Fruit fly (Drosophila melanogaster): ENCODE measurements around the gene Atg17.

The Atg17 gene

dm6 chr3R:5672658-5673217 is 3.2 kb downstream of the Atg17 start (continued):
- TF ChIP-seq Pdp1 (GFP tag; optimal IDR thresholded peaks at IDR 0.05), result peak; percentile 30 to 83
- TF ChIP-seq CG7928 (GFP tag; optimal IDR thresholded peaks at IDR 0.05), result peak; percentile 25
- peak; percentile 22; the same call in 1 of the 2 replicates for TF ChIP-seq MBD-R2 (GFP tag; IDR thresholded peaks at IDR 0.05)
- TF ChIP-seq Ravus (GFP tag; IDR thresholded peaks at IDR 0.05), result no peak
- peak; percentile 57 for TF ChIP-seq Six4 (GFP tag; optimal IDR thresholded peaks at IDR 0.05)
- TF ChIP-seq Tbp (GFP tag; optimal IDR thresholded peaks at IDR 0.05), result no peak
- TF ChIP-seq Taf1 (GFP tag; IDR thresholded peaks at IDR 0.05), result 0 out of 2 replicates have a peak, but pooled peaks have one; percentile 16
- peak; percentile 31 for TF ChIP-seq CG8944 (GFP tag; optimal IDR thresholded peaks at IDR 0.05)
- peak; percentile 28 for TF ChIP-seq mam (GFP tag; optimal IDR thresholded peaks at IDR 0.05)
- peak; percentile 88 for TF ChIP-seq Side (GFP tag; optimal IDR thresholded peaks at IDR 0.05)
- peak; percentile 79 for TF ChIP-seq CG7556 (GFP tag; optimal IDR thresholded peaks at IDR 0.05)
- TF ChIP-seq fd102C (GFP tag; optimal IDR thresholded peaks at IDR 0.05), result peak; percentile 67
- TF ChIP-seq Hsf (GFP tag; optimal IDR thresholded peaks at IDR 0.05), result peak; percentile 47
- no peak for TF ChIP-seq wor (GFP tag; IDR thresholded peaks at IDR 0.05)
- peak; percentile 59 for TF ChIP-seq CG8089 (GFP tag; optimal IDR thresholded peaks at IDR 0.05)
- TF ChIP-seq CG1832 (GFP tag; optimal IDR thresholded peaks at IDR 0.05), result no peak
- no peak for TF ChIP-seq BEAF-32 (GFP tag; optimal IDR thresholded peaks at IDR 0.05)
- TF ChIP-seq vfl (GFP tag; optimal IDR thresholded peaks at IDR 0.05), result no peak
- peak; percentile 50; the same call in 1 of the 2 replicates for TF ChIP-seq sob (GFP tag; IDR thresholded peaks at IDR 0.05)
- TF ChIP-seq CG6854 (GFP tag; optimal IDR thresholded peaks at IDR 0.05), result peak; percentile 83
- peak; percentile 94 for TF ChIP-seq lab (GFP tag; optimal IDR thresholded peaks at IDR 0.05)
- no peak for TF ChIP-seq danr (GFP tag; IDR thresholded peaks at IDR 0.05)
- TF ChIP-seq zen2 (GFP tag; IDR thresholded peaks at IDR 0.05; ENCODE audit: partially characterized antibody), result no peak
- peak; percentile 72 for TF ChIP-seq Kr (GFP tag; optimal IDR thresholded peaks at IDR 0.05)
- TF ChIP-seq ci (GFP tag; IDR thresholded peaks at IDR 0.05), result peak; percentile 90
- TF ChIP-seq CG16815 (GFP tag; optimal IDR thresholded peaks at IDR 0.05), result no peak
- no peak for TF ChIP-seq ham (GFP tag; IDR thresholded peaks at IDR 0.05)
- peak; percentile 77 for TF ChIP-seq pros (GFP tag; optimal IDR thresholded peaks at IDR 0.05)
- TF ChIP-seq lov (optimal IDR thresholded peaks at IDR 0.05), result no peak
- peak; percentile 77; the same call in 2 of the 3 replicates for TF ChIP-seq lov (GFP tag; IDR thresholded peaks at IDR 0.05)
- peak in 1 of 3 experiments; percentile 44 for TF ChIP-seq lola (GFP tag; optimal IDR thresholded peaks at IDR 0.05)
- TF ChIP-seq jing (GFP tag; optimal IDR thresholded peaks at IDR 0.05), result no peak
- TF ChIP-seq sima (GFP tag; optimal IDR thresholded peaks at IDR 0.05), result peak; percentile 32
- TF ChIP-seq CG14710 (tag; optimal IDR thresholded peaks at IDR 0.05), result peak; percentile 72
- peak; percentile 78 for TF ChIP-seq repo (GFP tag; optimal IDR thresholded peaks at IDR 0.05)
- TF ChIP-seq lbe (GFP tag; optimal IDR thresholded peaks at IDR 0.05), result peak; percentile 12
- peak; percentile 42 for TF ChIP-seq CG4424 (GFP tag; optimal IDR thresholded peaks at IDR 0.05)
- peak; percentile 36; the same call in 1 of the 3 replicates for TF ChIP-seq CG11093 (GFP tag; IDR thresholded peaks at IDR 0.05)
- peak; percentile 44 for TF ChIP-seq CG10267 (tag; optimal IDR thresholded peaks at IDR 0.05)
- no peak for TF ChIP-seq CG9609 (GFP tag; optimal IDR thresholded peaks at IDR 0.05)
- no peak; the same call in 2 of the 3 replicates for TF ChIP-seq ase (GFP tag; IDR thresholded peaks at IDR 0.05)
- peak; percentile 62 for TF ChIP-seq CG8281 (tag; optimal IDR thresholded peaks at IDR 0.05)
- TF ChIP-seq CG14965 (GFP tag; optimal IDR thresholded peaks at IDR 0.05; ENCODE audit: borderline replicate concordance), result peak; percentile 14
- no peak for TF ChIP-seq nau (GFP tag; optimal IDR thresholded peaks at IDR 0.05)
- TF ChIP-seq CG2712 (tag; optimal IDR thresholded peaks at IDR 0.05), result peak; percentile 66
- peak; percentile 90 for TF ChIP-seq CG4360 (GFP tag; IDR thresholded peaks at IDR 0.05)
- 0 out of 3 replicates have a peak, but pooled peaks have one; percentile 8 for TF ChIP-seq H15 (GFP tag; IDR thresholded peaks at IDR 0.05)
- TF ChIP-seq Fer1 (GFP tag; optimal IDR thresholded peaks at IDR 0.05), result peak; percentile 93
- TF ChIP-seq eve (GFP tag; optimal IDR thresholded peaks at IDR 0.05), result no peak
- no peak for TF ChIP-seq nmo (GFP tag; optimal IDR thresholded peaks at IDR 0.05)
